Worm (Caenorhabditis elegans) whole organism, early embryonic: ENCODE data around the gene F01D5.5.

Experiments
- B0310.2 ChIP-seq: sonication (generic microtip); optimal IDR thresholded peaks from 2 replicates; lab custom pipeline; 2016; ENCODE audit warnings: mild to moderate bottlenecking, missing genetic modification characterization, missing compliant biosample characterization
- aly-1 ChIP-seq: sonication (generic microtip); optimal IDR thresholded peaks from 2 replicates; lab custom pipeline; 2016; ENCODE audit warnings: missing genetic modification characterization, missing compliant biosample characterization
- ama-1 ChIP-seq: fragments of 150-350 bp; optimal IDR thresholded peaks from 2 replicates; lab custom pipeline; 2014
- ceh-13 ChIP-seq: fragments of 200-800 bp; sonication (Bioruptor generic); optimal IDR thresholded peaks from 2 replicates; lab custom pipeline; 2018; ENCODE audit warnings: mild to moderate bottlenecking, missing genetic modification characterization, missing compliant biosample characterization
- ceh-36 ChIP-seq: sonication (generic microtip); optimal IDR thresholded peaks from 2 replicates; lab custom pipeline; 2016; ENCODE audit warnings: missing genetic modification characterization, inconsistent platforms, missing compliant biosample characterization
- ets-7 ChIP-seq: sonication (generic microtip); optimal IDR thresholded peaks from 2 replicates; lab custom pipeline; 2016; ENCODE audit warnings: missing genotype, missing genetic modification characterization, missing compliant biosample characterization
- flt-1 ChIP-seq: fragments of 200-800 bp; sonication (Bioruptor generic); IDR thresholded peaks from 2 replicates; pipeline ENCODE4 v1.3.6; 2022; ENCODE audit warnings: missing genetic modification characterization, missing compliant biosample characterization
- hmg-4 ChIP-seq: fragments of 200-800 bp; sonication (Bioruptor generic); optimal IDR thresholded peaks from 2 replicates; lab custom pipeline; 2018; ENCODE audit warnings: mild to moderate bottlenecking, missing genetic modification characterization, missing compliant biosample characterization
- pes-1 ChIP-seq: fragments of 200-800 bp; sonication (Bioruptor generic); IDR thresholded peaks from 2 replicates; pipeline ENCODE4 v1.3.6; 2022; ENCODE audit warnings: missing genetic modification reagents, missing genetic modification characterization, missing compliant biosample characterization
- scrt-1 ChIP-seq: fragments of 200-800 bp; sonication (Bioruptor generic); IDR thresholded peaks from 2 replicates; pipeline ENCODE4 v1.3.6; 2022; ENCODE audit warnings: missing genetic modification characterization, missing compliant biosample characterization
- sea-1 ChIP-seq: fragments of 200-800 bp; sonication (Bioruptor generic); conservative IDR thresholded peaks from 2 replicates; pipeline ENCODE4 v1.3.6; 2022; ENCODE audit warnings: missing genetic modification characterization, missing compliant biosample characterization
- tra-4 ChIP-seq: sonication (generic microtip); optimal IDR thresholded peaks from 2 replicates; lab custom pipeline; 2017; ENCODE audit warnings: missing genetic modification characterization, missing compliant biosample characterization

DNA sequence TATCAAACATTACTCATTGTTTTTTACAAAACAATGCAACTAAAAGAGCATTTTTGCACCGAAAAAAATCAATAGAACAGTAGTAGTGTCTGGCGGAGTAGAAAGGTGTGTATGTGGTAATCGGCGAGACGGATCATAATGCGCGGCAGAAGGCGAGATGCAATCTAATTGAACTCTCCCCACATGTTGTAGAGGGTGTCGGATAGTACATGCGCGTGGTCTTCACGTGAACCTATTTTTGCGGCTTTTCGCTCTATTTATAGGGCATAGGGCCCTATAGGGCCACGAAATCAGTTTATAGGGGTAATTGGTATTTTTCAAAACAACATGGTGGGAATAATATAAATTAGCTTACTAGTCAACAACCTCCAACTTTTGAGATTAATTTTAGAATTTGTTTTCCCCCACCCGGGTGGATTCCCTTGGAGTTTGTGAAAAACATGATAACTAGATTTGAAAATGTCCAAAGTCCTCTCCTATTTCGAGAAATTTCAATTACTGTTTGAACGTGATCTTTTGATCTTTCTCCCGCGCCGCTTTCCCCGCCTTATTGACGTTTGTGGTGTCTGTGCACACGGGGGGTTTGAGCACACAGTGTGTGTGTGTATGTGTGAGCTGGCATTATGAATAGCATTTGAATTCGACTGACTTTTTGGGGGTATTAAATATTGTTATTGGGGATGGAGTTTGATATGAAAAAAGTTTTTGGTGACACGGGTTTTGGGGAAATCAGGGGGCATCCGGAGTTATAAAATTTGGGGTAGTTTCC, 40.9 kb upstream of the F01D5.5 start:
- TF ChIP-seq scrt-1 (GFP tag; lab: Robert Waterston, UW), result no peak
- TF ChIP-seq aly-1 (tag; lab: Kevin White, UChicago), result no peak
- TF ChIP-seq tra-4 (tag; lab: Kevin White, UChicago), result no peak
- TF ChIP-seq ama-1 (lab: Kevin White, UChicago), result no peak
- TF ChIP-seq ceh-36 (tag; lab: Kevin White, UChicago), result no peak
- no peak for TF ChIP-seq sea-1 (GFP tag; lab: Robert Waterston, UW)
- no peak for TF ChIP-seq ets-7
- no peak for TF ChIP-seq ceh-13
- no peak for TF ChIP-seq hmg-4 (GFP tag; lab: Kevin White, UChicago)
- TF ChIP-seq flt-1 (GFP tag; lab: Robert Waterston, UW), result no peak
- no peak for TF ChIP-seq B0310.2 (tag; lab: Kevin White, UChicago)
- TF ChIP-seq pes-1 (GFP tag; lab: Robert Waterston, UW), result no peak
